Worm (Caenorhabditis elegans): ENCODE measurements around the gene zhp-4.

Gene zhp-4

DNA sequence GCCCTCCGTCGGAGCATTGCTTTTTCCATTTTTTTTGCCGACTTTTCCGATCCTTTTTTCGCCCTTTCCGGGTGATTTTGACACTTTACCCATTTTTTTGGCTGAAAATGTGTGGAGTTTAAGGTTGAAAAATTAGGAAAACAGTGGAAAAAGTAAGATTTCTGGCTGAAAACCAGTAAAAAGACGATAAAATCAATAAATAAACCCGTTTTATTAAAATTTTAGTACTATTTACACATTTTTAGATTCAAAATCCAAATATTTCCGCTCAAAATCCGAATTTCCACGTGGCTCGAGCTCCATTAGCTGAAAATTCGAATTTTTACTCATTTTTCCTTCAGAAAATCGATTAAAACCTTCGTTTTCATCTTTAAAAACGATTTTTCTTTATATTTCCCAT lies 16.7 kb upstream of the zhp-4 start, which contains the start of gene pro-3:
Gene pro-3, minus strand, starts transcription at position 101 of the 400 bp plus-strand sequence.
- TF ChIP-seq ztf-18 (tag; optimal IDR thresholded peaks at IDR 0.05) (no peak), K11D2.4 (GFP tag; IDR thresholded peaks at IDR 0.05) (no peak), lin-54 (GFP tag; optimal IDR thresholded peaks at IDR 0.05) (no peak), ztf-3 (GFP tag; optimal IDR thresholded peaks at IDR 0.05) (no peak), lin-35 (GFP tag; optimal IDR thresholded peaks at IDR 0.05) (no peak), akir-1 (GFP tag; optimal IDR thresholded peaks at IDR 0.05) (no peak), snpc-1.3 (tag; optimal IDR thresholded peaks at IDR 0.05; ENCODE audit: insufficient read depth) (no peak), mcd-1 (GFP tag; IDR thresholded peaks at IDR 0.05) (no peak), sptf-2 (GFP tag; optimal IDR thresholded peaks at IDR 0.05) (no peak), sdz-38 (tag; optimal IDR thresholded peaks at IDR 0.05) (no peak), lin-26 (GFP tag; IDR thresholded peaks at IDR 0.05) (no peak), F39B2.1 (GFP tag; IDR thresholded peaks at IDR 0.05) (no peak), ztf-26 (tag; optimal IDR thresholded peaks at IDR 0.05) (no peak), dox-1 (GFP tag; IDR thresholded peaks at IDR 0.05) (no peak), snpc-1.1 (tag; optimal IDR thresholded peaks at IDR 0.05; ENCODE audit: insufficient read depth) (no peak), ets-4 (GFP tag; optimal IDR thresholded peaks at IDR 0.05) (no peak), rec-8 (tag; optimal IDR thresholded peaks at IDR 0.05) (no peak), ceh-58 (GFP tag; IDR thresholded peaks at IDR 0.05) (no peak), cebp-1 (GFP tag; IDR thresholded peaks at IDR 0.05) (no peak), cebp-1 (tag; optimal IDR thresholded peaks at IDR 0.05) (no peak), mxl-1 (tag; optimal IDR thresholded peaks at IDR 0.05) (no peak)

DNA sequence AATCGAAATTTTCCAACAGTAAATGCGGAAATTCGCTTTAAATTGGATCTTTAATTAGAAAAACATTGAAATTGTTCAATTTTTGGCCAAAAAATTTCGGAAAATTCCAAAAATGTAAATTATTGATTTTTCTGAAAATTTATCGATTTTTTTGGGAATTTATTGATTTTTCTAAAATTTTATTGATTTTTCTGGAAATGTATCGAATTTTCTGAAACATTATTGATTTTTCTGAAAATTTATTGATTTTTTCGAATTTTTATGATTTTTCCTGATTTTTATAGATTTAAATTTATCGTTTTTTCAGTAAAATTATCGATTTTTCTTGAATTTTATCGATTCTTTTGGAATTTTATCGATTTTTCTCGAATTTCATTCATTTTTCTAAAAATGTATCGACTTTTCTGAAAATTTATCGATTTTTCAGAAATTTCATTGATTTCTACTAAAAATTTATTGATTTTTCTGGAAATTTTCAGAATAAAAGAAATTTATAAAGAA lies 15.3 kb upstream of the zhp-4 start:
- no peak for TF ChIP-seq B0261.1 (tag; optimal IDR thresholded peaks at IDR 0.05)

- TF ChIP-seq ztf-25 (GFP tag; IDR thresholded peaks at IDR 0.05): no peak
Measured at ce11 chrV:19107065-19107464, 5.5 kb upstream of the zhp-4 start.

DNA sequence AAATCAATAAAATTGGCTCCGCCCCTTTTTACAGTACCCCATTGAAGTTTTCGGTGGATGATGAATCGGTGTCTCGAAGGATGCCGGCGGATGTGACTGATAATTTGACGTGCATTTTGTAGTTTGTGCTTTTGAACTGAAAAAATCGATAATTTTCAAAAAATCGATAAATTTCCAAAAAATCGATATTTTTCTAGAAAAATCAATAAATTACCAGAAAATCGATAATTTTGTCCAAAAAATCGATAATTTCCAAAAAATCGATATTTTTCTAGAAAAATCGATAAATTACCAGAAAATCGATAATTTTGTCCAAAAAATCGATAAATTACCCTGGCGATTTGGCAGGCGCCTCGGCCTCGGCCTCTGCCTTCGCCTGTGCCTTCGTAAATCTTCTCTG lies 2.1 kb downstream of the zhp-4 start:
- TF ChIP-seq hmg-20 (GFP tag; IDR thresholded peaks at IDR 0.05) (no peak), cebp-1 (GFP tag; IDR thresholded peaks at IDR 0.05) (no peak), cebp-1 (tag; optimal IDR thresholded peaks at IDR 0.05) (no peak), aptf-2 (GFP tag; conservative IDR thresholded peaks at IDR 0.05) (no peak), F52B5.7 (tag; optimal IDR thresholded peaks at IDR 0.05) (no peak), madf-8 (GFP tag; conservative IDR thresholded peaks at IDR 0.05) (no peak), egl-44 (GFP tag; IDR thresholded peaks at IDR 0.05) (no peak), Y53F4B.3 (GFP tag; IDR thresholded peaks at IDR 0.05) (no peak), sdz-38 (tag; optimal IDR thresholded peaks at IDR 0.05) (no peak)

ce11 chrV:19094572-19094971 lies 7.0 kb downstream of the zhp-4 start:
- TF ChIP-seq attf-3 (GFP tag; conservative IDR thresholded peaks at IDR 0.05): peak; percentile 69

- TF ChIP-seq ceh-58 (GFP tag; IDR thresholded peaks at IDR 0.05) (no peak), rpc-1 (optimal IDR thresholded peaks at IDR 0.05) (no peak), rpc-1 (tag; optimal IDR thresholded peaks at IDR 0.05) (peak; percentile 41), tbp1 (GFP tag; optimal IDR thresholded peaks at IDR 0.05) (peak; percentile 21), egrh-3 (GFP tag; IDR thresholded peaks at IDR 0.05) (peak; percentile 33; the same call in 1 of the 2 replicates)
Measured at ce11 chrV:19090885-19091284, 10.7 kb downstream of the zhp-4 start.

Data from whole organism, young adult.